Worm (Caenorhabditis elegans): Measurements from ENCODE around the gene ldb-1.

DNA sequence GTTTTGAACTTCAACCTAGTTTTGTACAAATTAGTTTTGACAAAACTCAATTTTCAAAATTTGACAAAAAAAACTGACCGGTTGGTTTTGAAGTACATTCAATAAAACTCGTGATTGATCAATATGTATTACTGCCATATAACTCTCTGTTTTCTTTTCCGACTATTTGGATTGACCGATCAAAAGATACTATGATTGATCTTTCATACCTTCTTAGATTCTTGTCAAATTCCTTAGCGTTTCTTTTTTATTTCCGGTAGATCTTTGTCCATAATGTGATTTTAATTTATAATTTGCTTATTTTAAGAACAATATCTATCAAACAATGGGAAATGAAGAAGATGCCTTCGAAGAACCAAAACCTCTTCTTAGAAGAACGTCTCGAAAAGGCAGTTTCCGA is 16.4 kb upstream of the ldb-1 start, which contains the start of gene F58A3.3:
- no peak for TF ChIP-seq mep-1 (tag; optimal IDR thresholded peaks at IDR 0.05)
- TF ChIP-seq nhr-111 (GFP tag; optimal IDR thresholded peaks at IDR 0.05): no peak
- no peak for TF ChIP-seq fkh-10 (GFP tag; optimal IDR thresholded peaks at IDR 0.05)
- no peak for TF ChIP-seq nhr-11 (tag; optimal IDR thresholded peaks at IDR 0.05)
- no peak for TF ChIP-seq madf-9 (GFP tag; conservative IDR thresholded peaks at IDR 0.05)
- no peak for TF ChIP-seq lin-13 (GFP tag; optimal IDR thresholded peaks at IDR 0.05)
- TF ChIP-seq zfp-3 (GFP tag; conservative IDR thresholded peaks at IDR 0.05): no peak
- no peak for TF ChIP-seq ama-1 (optimal IDR thresholded peaks at IDR 0.05)
- no peak for TF ChIP-seq snpc-4 (tag; optimal IDR thresholded peaks at IDR 0.05)
- no peak for TF ChIP-seq nhr-77 (tag; optimal IDR thresholded peaks at IDR 0.05)
- no peak for TF ChIP-seq aly-2 (tag; optimal IDR thresholded peaks at IDR 0.05)
- TF ChIP-seq unc-62 (GFP tag; optimal IDR thresholded peaks at IDR 0.05 in 1 of 2): no peak
- TF ChIP-seq unc-62 (tag; optimal IDR thresholded peaks at IDR 0.05): no peak
